Fruit fly (Drosophila melanogaster): Measurements from ENCODE around the gene CG32181.
A peak's percentile ranks its signal among the peaks of the same experiment; 100 is the strongest.

Gene CG32181

DNA sequence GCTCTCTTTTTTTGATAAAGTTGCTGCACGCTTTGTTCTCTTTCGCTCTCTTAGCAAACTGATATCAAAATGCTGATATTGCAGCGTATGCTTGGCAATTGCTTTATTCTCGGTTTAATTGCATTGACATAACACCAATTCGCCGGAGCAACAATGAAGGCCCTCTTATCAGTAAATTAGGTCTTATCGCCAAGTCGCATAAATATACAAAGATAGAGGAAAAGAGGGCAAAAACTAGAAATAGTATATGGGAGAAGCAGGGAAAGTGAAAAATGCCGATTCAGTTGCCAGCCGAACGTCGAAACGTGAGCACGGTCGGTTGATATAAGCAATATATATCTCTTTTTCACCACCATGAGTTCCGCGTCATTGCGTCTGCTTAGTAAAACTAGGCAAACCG, 19.0 kb upstream of the CG32181 start, which contains the start of gene CG7460:
TSS of gene CG7460 (plus strand) at position 70 of the 400 bp plus-strand sequence.
- peak; percentile 22 for TF ChIP-seq CG16779 (tag; optimal IDR thresholded peaks at IDR 0.05)
- TF ChIP-seq dsx (GFP tag; optimal IDR thresholded peaks at IDR 0.05; ENCODE audit: poor library complexity, severe bottlenecking), result peak; percentile 59
- TF ChIP-seq svp (GFP tag), result peak; percentile 61
- peak; percentile 6 for TF ChIP-seq Sox14 (GFP tag; optimal IDR thresholded peaks at IDR 0.05)
- peak; percentile 94 for TF ChIP-seq vri (GFP tag; optimal IDR thresholded peaks at IDR 0.05)
- no peak for TF ChIP-seq Ets96B (tag; optimal IDR thresholded peaks at IDR 0.05)
- TF ChIP-seq CG1621 (tag; optimal IDR thresholded peaks at IDR 0.05), result no peak
- TF ChIP-seq CG8632 (GFP tag; optimal IDR thresholded peaks at IDR 0.05), result no peak
- peak; percentile 63 for TF ChIP-seq Eip78C (GFP tag)
- no peak for TF ChIP-seq CG8119 (GFP tag; IDR thresholded peaks at IDR 0.05)
- TF ChIP-seq Gug (GFP tag; IDR thresholded peaks at IDR 0.05), result no peak
- no peak for TF ChIP-seq CG34406 (GFP tag; optimal IDR thresholded peaks at IDR 0.05)
- peak; percentile 49 for TF ChIP-seq fkh (GFP tag; optimal IDR thresholded peaks at IDR 0.05)
- no peak for TF ChIP-seq OdsH (GFP tag; optimal IDR thresholded peaks at IDR 0.05)

DNA sequence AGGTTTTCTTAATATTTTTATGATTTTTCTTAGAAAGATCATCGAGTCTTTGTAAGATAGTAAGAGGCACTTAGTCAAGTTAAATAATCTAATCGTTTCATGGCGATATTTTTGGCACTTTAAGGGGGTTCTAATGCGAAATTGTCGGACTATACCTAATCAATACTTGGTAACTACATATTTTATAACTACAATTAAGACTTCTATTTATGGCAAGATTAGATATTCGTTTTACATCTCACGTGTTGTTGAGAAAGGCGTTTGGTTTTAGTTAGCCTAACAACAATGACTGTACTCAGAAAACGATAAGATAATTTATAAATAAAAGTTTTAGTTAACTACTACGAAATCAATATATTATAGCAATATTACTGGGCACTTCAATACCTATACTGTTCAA, 17.0 kb upstream of the CG32181 start:
- TF ChIP-seq fd85E (GFP tag; optimal IDR thresholded peaks at IDR 0.05), result no peak
- peak; percentile 5 for TF ChIP-seq svp (GFP tag)

DNA sequence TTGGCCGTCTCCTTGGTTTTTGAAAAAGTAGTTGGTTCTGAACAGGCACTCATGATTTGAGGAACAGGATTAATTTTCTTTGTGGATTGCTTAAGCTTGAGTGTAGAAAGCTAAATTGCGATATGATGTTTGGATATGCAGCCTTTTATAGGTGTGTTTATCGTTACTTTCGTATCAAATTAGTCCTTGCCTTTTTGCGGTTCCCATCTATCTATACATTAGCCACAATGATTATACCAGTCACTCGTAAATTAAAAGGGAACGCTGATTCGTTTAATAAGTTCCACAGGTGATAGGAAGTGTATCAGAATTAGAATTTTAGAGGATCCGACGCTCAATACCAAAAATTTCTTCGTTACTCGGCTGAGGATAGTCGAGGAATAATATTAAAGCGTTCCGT, 12.7 kb upstream of the CG32181 start, which contains the start of gene CG6034:
TSS of gene CG6034 (minus strand) at position 101 of the 400 bp plus-strand sequence.
- no peak for TF ChIP-seq CG6854 (GFP tag; optimal IDR thresholded peaks at IDR 0.05)
- no peak for TF ChIP-seq spab (GFP tag; optimal IDR thresholded peaks at IDR 0.05)
- TF ChIP-seq eg (GFP tag; IDR thresholded peaks at IDR 0.05), result no peak
- no peak for TF ChIP-seq CG4318 (GFP tag; optimal IDR thresholded peaks at IDR 0.05)
- no peak for TF ChIP-seq CG8319 (GFP tag; optimal IDR thresholded peaks at IDR 0.05)
- TF ChIP-seq achi (GFP tag; optimal IDR thresholded peaks at IDR 0.05), result no peak
- TF ChIP-seq CG3919 (GFP tag; optimal IDR thresholded peaks at IDR 0.05), result no peak
- TF ChIP-seq Eip75B (GFP tag; optimal IDR thresholded peaks at IDR 0.05), result no peak

DNA sequence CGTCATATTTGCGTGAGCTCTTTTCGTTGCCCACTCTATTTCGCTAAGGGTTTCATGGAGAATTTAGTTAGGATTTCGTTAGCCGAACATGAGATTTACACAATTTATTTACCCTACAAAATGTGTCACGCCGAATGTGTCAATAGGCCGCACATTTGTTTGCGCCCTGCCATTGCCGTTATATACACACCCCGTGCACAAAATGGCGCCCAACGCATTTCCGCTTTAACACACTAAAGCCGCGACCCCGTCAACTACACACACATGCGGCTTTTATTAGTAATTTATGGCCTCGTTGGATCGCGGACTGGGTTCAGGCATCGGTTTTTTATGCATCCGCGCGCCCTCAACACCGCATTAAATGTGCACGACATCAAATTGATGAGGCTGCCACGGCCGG, 9.0 kb upstream of the CG32181 start, which contains the start of gene Adgf-B:
TSS of gene Adgf-B (minus strand) at position 101 of the 400 bp plus-strand sequence.
- TF ChIP-seq CG10669 (GFP tag; optimal IDR thresholded peaks at IDR 0.05), result no peak
- TF ChIP-seq CG31627 (GFP tag; optimal IDR thresholded peaks at IDR 0.05), result no peak
- no peak for TF ChIP-seq CG15336 (GFP tag; IDR thresholded peaks at IDR 0.05)

DNA sequence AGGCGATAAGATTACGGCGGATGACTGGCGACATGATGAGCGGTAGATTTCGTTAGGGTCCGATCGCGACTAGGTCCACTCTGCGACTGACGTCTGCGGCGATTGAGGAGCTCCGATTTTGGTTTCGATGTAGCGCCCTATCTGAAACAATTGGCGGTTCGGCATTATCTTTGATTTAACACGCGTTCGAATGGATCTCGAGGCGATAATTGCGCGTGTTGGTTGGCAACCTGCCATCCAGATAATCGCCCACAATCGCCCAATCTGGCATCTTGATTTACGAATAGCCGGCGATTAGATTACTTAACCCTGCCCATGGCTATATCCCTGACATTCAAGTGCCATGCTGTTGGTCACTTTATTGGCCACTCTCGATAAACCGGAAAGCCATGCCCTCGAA, 5.2 kb upstream of the CG32181 start:
- TF ChIP-seq CG3919 (GFP tag; optimal IDR thresholded peaks at IDR 0.05) (no peak), spab (GFP tag; optimal IDR thresholded peaks at IDR 0.05) (no peak), Sox15 (GFP tag; optimal IDR thresholded peaks at IDR 0.05) (no peak), fd85E (GFP tag; optimal IDR thresholded peaks at IDR 0.05) (no peak), svp (GFP tag) (peak; percentile 75), esn (GFP tag; optimal IDR thresholded peaks at IDR 0.05) (no peak), Lpt (GFP tag; optimal IDR thresholded peaks at IDR 0.05) (no peak), vri (GFP tag; optimal IDR thresholded peaks at IDR 0.05) (peak; percentile 69), CG6276 (GFP tag; optimal IDR thresholded peaks at IDR 0.05) (no peak), dac (GFP tag; optimal IDR thresholded peaks at IDR 0.05) (no peak), Smox (GFP tag; optimal IDR thresholded peaks at IDR 0.05) (no peak), CG6808 (GFP tag; optimal IDR thresholded peaks at IDR 0.05) (no peak), achi (GFP tag; optimal IDR thresholded peaks at IDR 0.05) (no peak)
